Worm (Caenorhabditis elegans) whole organism, L3 larva: ENCODE measurements around the gene C09H10.4.

ENCODE experiments used
- ama-1 ChIP-seq: fragments of 150-350 bp; optimal IDR thresholded peaks from 2 replicates; lab custom pipeline; 2018
- ceh-16 ChIP-seq: sonication (generic microtip); optimal IDR thresholded peaks from 2 replicates; lab custom pipeline; 2017; ENCODE audit warnings: missing biosample characterization, missing genetic modification characterization
- ceh-28 ChIP-seq: fragments of 150-350 bp; optimal IDR thresholded peaks from 2 replicates; lab custom pipeline; 2014; ENCODE audit warnings: missing biosample characterization, missing genetic modification reagents, missing genetic modification characterization
- ceh-82 ChIP-seq: fragments of 150-350 bp; optimal IDR thresholded peaks from 2 replicates; lab custom pipeline; 2014; ENCODE audit warnings: missing biosample characterization, missing genetic modification characterization
- ceh-9 ChIP-seq: sonication (generic microtip); optimal IDR thresholded peaks from 2 replicates; lab custom pipeline; 2018; ENCODE audit warnings: missing biosample characterization, missing genetic modification characterization
- daf-12 ChIP-seq: fragments of 150-350 bp; optimal IDR thresholded peaks from 2 replicates; lab custom pipeline; 2014; ENCODE audit warnings: missing biosample characterization, missing genetic modification reagents, missing genetic modification characterization
- egl-5 ChIP-seq: fragments of 150-350 bp; optimal IDR thresholded peaks from 2 replicates; lab custom pipeline; 2017; ENCODE audit warnings: missing biosample characterization, missing genetic modification reagents, missing genetic modification characterization, inconsistent platforms
- elt-2 ChIP-seq: sonication (generic microtip); optimal IDR thresholded peaks from 2 replicates; lab custom pipeline; 2016; ENCODE audit warnings: missing genetic modification reagents, mild to moderate bottlenecking, missing genetic modification characterization, missing compliant biosample characterization
- elt-3 ChIP-seq, 3 experiments: fragments of 150-350 bp in 1 of 3; sonication (generic microtip) in 2 of 3; optimal IDR thresholded peaks; 2 replicates in 2 of 3; 4 replicates in 1 of 3; lab custom pipeline; 2014 to 2017; ENCODE audit warnings: missing biosample characterization in 3 of 3, missing genetic modification characterization in 3 of 3
- eor-1 ChIP-seq, 2 experiments: fragments of 150-350 bp; optimal IDR thresholded peaks; 2 replicates each; lab custom pipeline; 2014 to 2018; ENCODE audit warnings: missing biosample characterization in 2 of 2, missing genetic modification characterization in 2 of 2
- fkh-10 ChIP-seq: sonication (generic microtip); optimal IDR thresholded peaks from 2 replicates; lab custom pipeline; 2017; ENCODE audit warnings: missing biosample characterization, missing genetic modification reagents, missing genetic modification characterization
- fkh-2 ChIP-seq: fragments of 150-350 bp; optimal IDR thresholded peaks from 2 replicates; lab custom pipeline; 2014; ENCODE audit warnings: missing biosample characterization, missing genetic modification reagents, missing genetic modification characterization
- fos-1 ChIP-seq: fragments of 150-350 bp; optimal IDR thresholded peaks from 2 replicates; lab custom pipeline; 2014; ENCODE audit warnings: missing biosample characterization, missing genetic modification characterization
- hmg-11 ChIP-seq: sonication (generic microtip); optimal IDR thresholded peaks from 2 replicates; lab custom pipeline; 2016; ENCODE audit warnings: missing genetic modification characterization, missing compliant biosample characterization
- lin-15B ChIP-seq: fragments of 150-350 bp; optimal IDR thresholded peaks from 2 replicates; lab custom pipeline; 2014; ENCODE audit warnings: missing biosample characterization, missing genetic modification characterization
- lin-39 ChIP-seq: fragments of 150-350 bp; optimal IDR thresholded peaks from 2 replicates; lab custom pipeline; 2018; ENCODE audit warnings: missing biosample characterization, missing genetic modification reagents, missing genetic modification characterization
- lsy-12 ChIP-seq: sonication (generic microtip); optimal IDR thresholded peaks from 2 replicates; lab custom pipeline; 2016; ENCODE audit warnings: mild to moderate bottlenecking, missing genetic modification characterization, missing compliant biosample characterization
- mdl-1 ChIP-seq: fragments of 150-350 bp; optimal IDR thresholded peaks from 2 replicates; lab custom pipeline; 2014; ENCODE audit warnings: missing biosample characterization, missing genetic modification characterization
- mml-1 ChIP-seq: fragments of 150-350 bp; sonication (generic microtip); optimal IDR thresholded peaks from 3 replicates; lab custom pipeline; 2014; ENCODE audit warnings: missing biosample characterization, missing genetic modification characterization
- nfya-1 ChIP-seq: sonication (generic microtip); optimal IDR thresholded peaks from 2 replicates; lab custom pipeline; 2017; ENCODE audit warnings: missing genetic modification characterization, mild to moderate bottlenecking, missing compliant biosample characterization, antibody characterized with exemption, moderate library complexity; ENCODE audit not compliant: insufficient read depth
- nhr-11 ChIP-seq: fragments of 150-350 bp; optimal IDR thresholded peaks from 2 replicates; lab custom pipeline; 2014; ENCODE audit warnings: missing biosample characterization, missing genetic modification characterization
- nhr-12 ChIP-seq: fragments of 150-350 bp; optimal IDR thresholded peaks from 2 replicates; lab custom pipeline; 2014; ENCODE audit warnings: missing biosample characterization, missing genetic modification characterization
- nhr-23 ChIP-seq: fragments of 150-350 bp; optimal IDR thresholded peaks from 2 replicates; lab custom pipeline; 2014; ENCODE audit warnings: missing biosample characterization, missing genetic modification reagents, missing genetic modification characterization
- nhr-25 ChIP-seq: sonication (generic microtip); optimal IDR thresholded peaks from 2 replicates; lab custom pipeline; 2017; ENCODE audit warnings: missing biosample characterization, missing genetic modification characterization
- nhr-28 ChIP-seq: fragments of 150-350 bp; optimal IDR thresholded peaks from 2 replicates; lab custom pipeline; 2014; ENCODE audit warnings: missing biosample characterization, missing genetic modification characterization
- nhr-43 ChIP-seq: sonication (generic microtip); optimal IDR thresholded peaks from 2 replicates; lab custom pipeline; 2016; ENCODE audit warnings: mild to moderate bottlenecking, missing genetic modification characterization, missing compliant biosample characterization; ENCODE audit not compliant: poor library complexity, severe bottlenecking
- nhr-76 ChIP-seq: fragments of 150-350 bp; sonication (generic microtip); optimal IDR thresholded peaks from 5 replicates; lab custom pipeline; 2014; ENCODE audit warnings: missing biosample characterization, missing genetic modification characterization
- nhr-77 ChIP-seq: fragments of 150-350 bp; optimal IDR thresholded peaks from 2 replicates; lab custom pipeline; 2014; ENCODE audit warnings: missing biosample characterization, missing genetic modification characterization
- pha-4 ChIP-seq: fragments of 150-350 bp; optimal IDR thresholded peaks from 2 replicates; lab custom pipeline; 2014; ENCODE audit warnings: missing biosample characterization, missing genetic modification reagents, missing genetic modification characterization
- pqm-1 ChIP-seq: fragments of 150-350 bp; optimal IDR thresholded peaks from 2 replicates; lab custom pipeline; 2017; ENCODE audit warnings: missing biosample characterization, missing genetic modification characterization, inconsistent platforms
- sea-2 ChIP-seq: fragments of 150-350 bp; sonication (generic microtip); optimal IDR thresholded peaks from 4 replicates; lab custom pipeline; 2014; ENCODE audit warnings: missing biosample characterization, missing genetic modification reagents, missing genetic modification characterization
- skn-1 ChIP-seq: fragments of 150-350 bp; optimal IDR thresholded peaks from 2 replicates; lab custom pipeline; 2014; ENCODE audit warnings: missing biosample characterization, missing genetic modification characterization
- snpc-4 ChIP-seq: fragments of 150-350 bp; optimal IDR thresholded peaks from 2 replicates; lab custom pipeline; 2014; ENCODE audit warnings: missing biosample characterization, missing genetic modification characterization
- tbx-2 ChIP-seq: sonication (generic microtip); optimal IDR thresholded peaks from 2 replicates; lab custom pipeline; 2016; ENCODE audit warnings: mild to moderate bottlenecking, missing genetic modification characterization, missing compliant biosample characterization
- unc-39 ChIP-seq: sonication (generic microtip); optimal IDR thresholded peaks from 4 replicates; lab custom pipeline; 2017; ENCODE audit warnings: missing biosample characterization, missing genetic modification characterization
- unc-62 ChIP-seq: fragments of 150-350 bp; sonication (generic microtip); optimal IDR thresholded peaks from 4 replicates; lab custom pipeline; 2014; ENCODE audit warnings: missing biosample characterization, missing genetic modification reagents, missing genetic modification characterization
- zag-1 ChIP-seq: fragments of 150-350 bp; optimal IDR thresholded peaks from 2 replicates; lab custom pipeline; 2014; ENCODE audit warnings: missing biosample characterization, missing genetic modification characterization
- ztf-11 ChIP-seq: fragments of 150-350 bp; optimal IDR thresholded peaks from 2 replicates; lab custom pipeline; 2014; ENCODE audit warnings: missing biosample characterization, missing genetic modification characterization
- ztf-4 ChIP-seq: fragments of 150-350 bp; optimal IDR thresholded peaks from 2 replicates; lab custom pipeline; 2014; ENCODE audit warnings: missing biosample characterization, missing genetic modification characterization

Gene C09H10.4

ce11 chrII:11127364-11127763, 27.4 kb downstream of the C09H10.4 start, which contains the start of gene F40F8.1:
F40F8.1 (plus strand) TSS chrII:11127664.
- TF ChIP-seq ceh-28 (tag; lab: Kevin White, UChicago) (no peak), egl-5 (tag; lab: Kevin White, UChicago) (no peak), fos-1 (tag; lab: Kevin White, UChicago) (no peak), lsy-12 (tag; lab: Kevin White, UChicago) (no peak), lin-15B (tag; lab: Kevin White, UChicago) (no peak), nhr-77 (tag; lab: Kevin White, UChicago) (no peak), fkh-10 (GFP tag; lab: Kevin White, UChicago) (no peak)

ce11 chrII:11128989-11129388, 29.0 kb downstream of the C09H10.4 start, which contains the start of gene F40F8.3:
F40F8.3 (plus strand) TSS chrII:11129289.
- TF ChIP-seq nhr-43 (tag; lab: Kevin White, UChicago) (no peak), lin-39 (tag; lab: Kevin White, UChicago) (no peak), fkh-2 (no peak), ceh-82 (tag; lab: Kevin White, UChicago) (no peak), lin-15B (tag; lab: Kevin White, UChicago) (no peak), unc-62 (GFP tag; lab: Kevin White, UChicago) (no peak), fkh-10 (GFP tag; lab: Kevin White, UChicago) (no peak), ztf-11 (tag; lab: Kevin White, UChicago) (no peak), sea-2 (GFP tag; lab: Kevin White, UChicago) (no peak)

ce11 chrII:11129517-11129916, 29.6 kb downstream of the C09H10.4 start, which contains the start of gene F40F8.12:
F40F8.12 (plus strand) TSS chrII:11129817.
- no peak for TF ChIP-seq fkh-10 (GFP tag; lab: Kevin White, UChicago)
- TF ChIP-seq elt-3 (tag; optimal IDR thresholded peaks at IDR 0.05; lab: Kevin White, UChicago) = no peak
- TF ChIP-seq eor-1 (tag; optimal IDR thresholded peaks at IDR 0.05; lab: Kevin White, UChicago) = no peak
- no peak for TF ChIP-seq nhr-11 (tag; lab: Kevin White, UChicago)
- no peak for TF ChIP-seq ztf-11 (tag; lab: Kevin White, UChicago)
- TF ChIP-seq ceh-82 (tag; lab: Kevin White, UChicago) = no peak
- TF ChIP-seq lin-15B (tag; lab: Kevin White, UChicago) = no peak
- TF ChIP-seq zag-1 (tag; lab: Kevin White, UChicago) = no peak
- no peak for TF ChIP-seq daf-12 (tag; lab: Kevin White, UChicago)
- no peak for TF ChIP-seq unc-39 (tag; lab: Kevin White, UChicago)
- no peak for TF ChIP-seq nhr-12 (tag; lab: Kevin White, UChicago)
- no peak for TF ChIP-seq nhr-28 (tag; lab: Kevin White, UChicago)
- no peak for TF ChIP-seq ztf-4 (tag; lab: Kevin White, UChicago)
- TF ChIP-seq ama-1 = no peak

- TF ChIP-seq pha-4 = peak; percentile 31
- no peak for TF ChIP-seq daf-12 (tag; lab: Kevin White, UChicago)
- no peak for TF ChIP-seq ceh-9 (tag; lab: Kevin White, UChicago)
- TF ChIP-seq ceh-28 (tag; lab: Kevin White, UChicago) = no peak
- no peak for TF ChIP-seq nhr-77 (tag; lab: Kevin White, UChicago)
- TF ChIP-seq nfya-1 (tag; lab: Kevin White, UChicago) = peak; percentile 54
- TF ChIP-seq mml-1 (tag; lab: Kevin White, UChicago) = no peak
- peak; percentile 18 for TF ChIP-seq elt-2 (tag; lab: Kevin White, UChicago)
- TF ChIP-seq hmg-11 (tag; lab: Kevin White, UChicago) = peak; percentile 15
- TF ChIP-seq zag-1 (tag; lab: Kevin White, UChicago) = no peak
- no peak for TF ChIP-seq tbx-2 (tag; lab: Kevin White, UChicago)
- TF ChIP-seq ceh-16 = no peak
- no peak for TF ChIP-seq lsy-12 (tag; lab: Kevin White, UChicago)
- TF ChIP-seq nhr-23 (tag; lab: Kevin White, UChicago) = peak; percentile 53
- TF ChIP-seq nhr-25 (tag; lab: Kevin White, UChicago) = no peak
- TF ChIP-seq lin-15B (tag; lab: Kevin White, UChicago) = peak; percentile 47
- no peak for TF ChIP-seq pqm-1 (tag; lab: Kevin White, UChicago)
- no peak for TF ChIP-seq nhr-43 (tag; lab: Kevin White, UChicago)
- TF ChIP-seq unc-62 (GFP tag; lab: Kevin White, UChicago) = no peak
- TF ChIP-seq egl-5 (tag; lab: Kevin White, UChicago) = no peak
- TF ChIP-seq nhr-76 = no peak
- TF ChIP-seq mdl-1 = no peak
- TF ChIP-seq snpc-4 (tag; lab: Kevin White, UChicago) = peak; percentile 8
- no peak for TF ChIP-seq skn-1
These were observed 32.6 kb downstream of the C09H10.4 start, which contains the start of gene F40F8.11 for ce11 chrII:11132542-11132941. F40F8.11 (minus strand) TSS chrII:11132590.
